Fruit fly (Drosophila melanogaster) whole organism, embryonic: ENCODE data around the gene Nepl21.

Source experiments
- Atf6 ChIP-seq: fragments of 200-800 bp; sonication (Bioruptor generic); IDR thresholded peaks from 2 replicates; pipeline ENCODE4 v1.3.6; 2022; ENCODE audit warnings: missing biosample characterization, missing genetic modification characterization
- Bteb2 ChIP-seq: fragments of 200-800 bp; sonication (Bioruptor generic); optimal IDR thresholded peaks from 2 replicates; lab custom pipeline; 2016; ENCODE audit warnings: missing biosample characterization, missing genetic modification characterization
- C15 ChIP-seq: fragments of 200-800 bp; sonication (Bioruptor generic); IDR thresholded peaks from 3 replicates; pipeline ENCODE4 v1.3.6; 2022; ENCODE audit warnings: missing biosample characterization, missing genetic modification characterization
- CG10209 ChIP-seq: fragments of 200-800 bp; sonication (Bioruptor generic); optimal IDR thresholded peaks from 3 replicates; lab custom pipeline; 2017; ENCODE audit warnings: missing biosample characterization, mild to moderate bottlenecking, missing genetic modification characterization, missing genetic modification reagents
- CG1024 ChIP-seq: fragments of 200-800 bp; sonication (Bioruptor generic); IDR thresholded peaks from 2 replicates; pipeline ENCODE4 v1.3.6; 2022; ENCODE audit warnings: missing biosample characterization, missing genetic modification characterization
- CG10654 ChIP-seq: fragments of 200-800 bp; sonication (Bioruptor generic); optimal IDR thresholded peaks from 2 replicates; lab custom pipeline; 2016; ENCODE audit warnings: missing biosample characterization, missing genetic modification characterization
- CG11398 ChIP-seq: fragments of 200-800 bp; sonication (Bioruptor generic); optimal IDR thresholded peaks from 2 replicates; lab custom pipeline; 2016; ENCODE audit warnings: missing biosample characterization, missing genetic modification characterization
- CG12391 ChIP-seq: fragments of 200-800 bp; sonication (Bioruptor generic); optimal IDR thresholded peaks from 3 replicates; lab custom pipeline; 2018; ENCODE audit warnings: missing biosample characterization, mild to moderate bottlenecking, missing genetic modification characterization, moderate library complexity
- CG1647 ChIP-seq: fragments of 200-800 bp; sonication (Bioruptor generic); optimal IDR thresholded peaks from 3 replicates; lab custom pipeline; 2016; ENCODE audit warnings: missing biosample characterization, missing genetic modification characterization
- CG2202 ChIP-seq: fragments of 200-800 bp; sonication (Bioruptor generic); optimal IDR thresholded peaks from 2 replicates; lab custom pipeline; 2018; ENCODE audit warnings: missing biosample characterization, mild to moderate bottlenecking, missing genetic modification characterization
- CG2712 ChIP-seq: fragments of 200-800 bp; optimal IDR thresholded peaks from 3 replicates; lab custom pipeline; 2019; ENCODE audit warnings: missing biosample characterization, mild to moderate bottlenecking, missing genetic modification characterization, moderate library complexity
- CG30020 ChIP-seq: fragments of 200-800 bp; optimal IDR thresholded peaks from 2 replicates; lab custom pipeline; 2019; ENCODE audit warnings: missing biosample characterization, mild to moderate bottlenecking, missing genetic modification characterization, moderate library complexity
- CG33557 ChIP-seq: fragments of 200-800 bp; sonication (Bioruptor generic); optimal IDR thresholded peaks from 2 replicates; lab custom pipeline; 2019; ENCODE audit warnings: missing biosample characterization, mild to moderate bottlenecking, missing genetic modification characterization, moderate library complexity
- CG4424 ChIP-seq: fragments of 200-800 bp; sonication (Bioruptor generic); optimal IDR thresholded peaks from 3 replicates; lab custom pipeline; 2016; ENCODE audit warnings: missing biosample characterization, missing genetic modification characterization
- CG4707 ChIP-seq: fragments of 200-800 bp; sonication (Bioruptor generic); optimal IDR thresholded peaks from 2 replicates; lab custom pipeline; 2018; ENCODE audit warnings: missing biosample characterization, mild to moderate bottlenecking, missing genetic modification characterization, moderate library complexity
- CG6272 ChIP-seq: fragments of 200-800 bp; sonication (Bioruptor generic); IDR thresholded peaks from 2 replicates; pipeline ENCODE4 v1.3.6; 2022; ENCODE audit warnings: missing biosample characterization, missing genetic modification characterization
- CG8281 ChIP-seq: fragments of 200-800 bp; sonication (Bioruptor generic); optimal IDR thresholded peaks from 2 replicates; lab custom pipeline; 2018; ENCODE audit warnings: missing biosample characterization, mild to moderate bottlenecking, missing genetic modification characterization, moderate library complexity
- Dad ChIP-seq: fragments of 200-800 bp; sonication (Bioruptor generic); optimal IDR thresholded peaks from 3 replicates; lab custom pipeline; 2016; ENCODE audit warnings: missing biosample characterization, missing genetic modification characterization
- Dp ChIP-seq: fragments of 200-800 bp; sonication (Bioruptor generic); optimal IDR thresholded peaks from 2 replicates; lab custom pipeline; 2018; ENCODE audit warnings: missing biosample characterization, mild to moderate bottlenecking, missing genetic modification characterization, moderate library complexity
- Hr51 ChIP-seq, 2 experiments: fragments of 200-800 bp; sonication (Bioruptor generic); optimal IDR thresholded peaks; 2 replicates in 1 of 2; 3 replicates in 1 of 2; lab custom pipeline; 2016 to 2018; ENCODE audit warnings: missing biosample characterization in 2 of 2, missing genetic modification characterization in 2 of 2, mild to moderate bottlenecking in 1 of 2, moderate library complexity in 1 of 2
- Jarid2 ChIP-seq: fragments of 200-800 bp; sonication (Bioruptor generic); optimal IDR thresholded peaks from 3 replicates; lab custom pipeline; 2017; ENCODE audit warnings: mild to moderate bottlenecking, missing biosample characterization, missing genetic modification reagents, missing genetic modification characterization
- MBD-R2 ChIP-seq: fragments of 200-800 bp; sonication (Bioruptor generic); IDR thresholded peaks from 2 replicates; pipeline ENCODE4 v1.3.6; 2022; ENCODE audit warnings: missing biosample characterization, missing genetic modification characterization
- Myb ChIP-seq: fragments of 200-800 bp; sonication (Bioruptor generic); optimal IDR thresholded peaks from 2 replicates; lab custom pipeline; 2016; ENCODE audit warnings: missing biosample characterization, missing genetic modification characterization
- NFAT ChIP-seq: fragments of 200-800 bp; sonication (Bioruptor generic); IDR thresholded peaks from 2 replicates; pipeline ENCODE4 v1.3.6; 2022; ENCODE audit warnings: missing biosample characterization, missing genetic modification characterization
- Ravus ChIP-seq: fragments of 200-800 bp; sonication (Bioruptor generic); IDR thresholded peaks from 2 replicates; pipeline ENCODE4 v1.3.6; 2022; ENCODE audit warnings: missing biosample characterization, missing genetic modification characterization
- bcd ChIP-seq: fragments of 200-800 bp; sonication (Bioruptor generic); optimal IDR thresholded peaks from 2 replicates; lab custom pipeline; 2017; ENCODE audit warnings: missing biosample characterization, mild to moderate bottlenecking, missing genetic modification characterization
- cato ChIP-seq: fragments of 200-800 bp; sonication (Bioruptor generic); optimal IDR thresholded peaks from 2 replicates; lab custom pipeline; 2016; ENCODE audit warnings: missing biosample characterization, missing genetic modification characterization, borderline replicate concordance
- dati ChIP-seq: fragments of 200-800 bp; sonication (Bioruptor generic); IDR thresholded peaks from 2 replicates; pipeline ENCODE4 v1.3.6; 2022; ENCODE audit warnings: missing biosample characterization, missing genetic modification characterization
- disco-r ChIP-seq: fragments of 200-800 bp; sonication (Bioruptor generic); optimal IDR thresholded peaks from 2 replicates; lab custom pipeline; 2016; ENCODE audit warnings: missing biosample characterization, missing genetic modification characterization
- dysf ChIP-seq: fragments of 200-800 bp; sonication (Bioruptor generic); IDR thresholded peaks from 3 replicates; pipeline ENCODE4 v1.3.6; 2022; ENCODE audit warnings: missing biosample characterization, missing genetic modification characterization
- en ChIP-seq: fragments of 200-800 bp; sonication (Bioruptor generic); optimal IDR thresholded peaks from 2 replicates; lab custom pipeline; 2016; ENCODE audit warnings: missing biosample characterization, missing genetic modification characterization
- fd102C ChIP-seq: fragments of 200-800 bp; sonication (Bioruptor generic); optimal IDR thresholded peaks from 2 replicates; lab custom pipeline; 2018; ENCODE audit warnings: missing biosample characterization, mild to moderate bottlenecking, missing genetic modification characterization, moderate library complexity
- gem ChIP-seq: fragments of 200-800 bp; sonication (Bioruptor generic); optimal IDR thresholded peaks from 2 replicates; lab custom pipeline; 2019; ENCODE audit warnings: missing biosample characterization, mild to moderate bottlenecking, missing genetic modification characterization, moderate library complexity
- gfzf ChIP-seq: fragments of 200-800 bp; sonication (Bioruptor generic); optimal IDR thresholded peaks from 2 replicates; lab custom pipeline; 2016; ENCODE audit warnings: missing biosample characterization, mild to moderate bottlenecking, missing genetic modification characterization, moderate library complexity
- hbn ChIP-seq: fragments of 200-800 bp; sonication (Bioruptor generic); IDR thresholded peaks from 2 replicates; pipeline ENCODE4 v1.3.6; 2022; ENCODE audit warnings: missing biosample characterization, missing genetic modification characterization; ENCODE audit not compliant: partially characterized antibody
- kay ChIP-seq: fragments of 200-800 bp; sonication (Bioruptor generic); optimal IDR thresholded peaks from 2 replicates; lab custom pipeline; 2016; ENCODE audit warnings: missing biosample characterization, missing genetic modification characterization
- ken ChIP-seq: fragments of 200-800 bp; sonication (Bioruptor generic); IDR thresholded peaks from 3 replicates; pipeline ENCODE4 v1.3.6; 2022; ENCODE audit warnings: missing biosample characterization, missing genetic modification characterization
- lab ChIP-seq: fragments of 200-800 bp; sonication (Bioruptor generic); optimal IDR thresholded peaks from 3 replicates; lab custom pipeline; 2017; ENCODE audit warnings: missing biosample characterization, missing genetic modification characterization, mild to moderate bottlenecking, moderate library complexity, missing genetic modification reagents
- lbe ChIP-seq: fragments of 200-800 bp; sonication (Bioruptor generic); optimal IDR thresholded peaks from 2 replicates; lab custom pipeline; 2016; ENCODE audit warnings: missing biosample characterization, mild to moderate bottlenecking, missing genetic modification characterization
- pan ChIP-seq, 4 experiments: fragments of >200 bp in 3 of 4; fragments of 200-800 bp in 1 of 4; sonication (Bioruptor generic) in 1 of 4; optimal IDR thresholded peaks in 3 of 4; IDR thresholded peaks in 1 of 4; 2 replicates each; pipeline versions ENCODE4 v1.3.6 to Lab custom; 2017 to 2022; ENCODE audit warnings: missing biosample characterization in 2 of 4, missing genetic modification characterization in 2 of 4, mixed read lengths in 1 of 4
- sens ChIP-seq: fragments of 200-800 bp; sonication (Bioruptor generic); peaks from one replicate; lab custom pipeline; 2016; ENCODE audit warnings: missing biosample characterization, missing genetic modification characterization
- slou ChIP-seq: fragments of 200-800 bp; sonication (Bioruptor generic); optimal IDR thresholded peaks from 3 replicates; lab custom pipeline; 2016; ENCODE audit warnings: missing biosample characterization, missing genetic modification characterization
- ssp ChIP-seq: fragments of 200-800 bp; sonication (Bioruptor generic); IDR thresholded peaks from 2 replicates; pipeline ENCODE4 v1.3.6; 2022; ENCODE audit warnings: missing biosample characterization, missing genetic modification characterization
- toy ChIP-seq: fragments of 200-800 bp; sonication (Bioruptor generic); IDR thresholded peaks from 2 replicates; pipeline ENCODE4 v1.3.6; 2022; ENCODE audit warnings: missing biosample characterization, missing genetic modification characterization
- tup ChIP-seq: fragments of 200-800 bp; sonication (Bioruptor generic); optimal IDR thresholded peaks from 2 replicates; lab custom pipeline; 2016; ENCODE audit warnings: missing biosample characterization, mild to moderate bottlenecking, missing genetic modification characterization, moderate library complexity
- twi ChIP-seq: fragments of 200-800 bp; optimal IDR thresholded peaks from 2 replicates; lab custom pipeline; 2019; ENCODE audit warnings: missing biosample characterization, mild to moderate bottlenecking, missing genetic modification characterization, moderate library complexity
- unc-4 ChIP-seq: fragments of 200-800 bp; sonication (Bioruptor generic); IDR thresholded peaks from 2 replicates; pipeline ENCODE4 v1.3.6; 2022; ENCODE audit warnings: missing biosample characterization, missing genetic modification characterization; ENCODE audit not compliant: partially characterized antibody
- z ChIP-seq: fragments of 200-800 bp; sonication (Bioruptor generic); IDR thresholded peaks from 3 replicates; pipeline ENCODE4 v1.3.6; 2022; ENCODE audit warnings: missing biosample characterization, missing genetic modification characterization

Gene Nepl21

dm6 chr3R:28887559-28888432 is 4.3 kb downstream of the Nepl21 start, which contains the start of the genes CG33203 and Doa (continued):
- TF ChIP-seq twi (tag; lab: Kevin White, UChicago) (no peak), hbn (peak; percentile 83), gem (tag; lab: Kevin White, UChicago) (peak; percentile 31), cato (GFP tag; lab: Kevin White, UChicago) (no peak), Myb (peak; percentile 98), CG2202 (tag; lab: Kevin White, UChicago) (no peak), CG4424 (GFP tag; lab: Kevin White, UChicago) (peak; percentile 34), kay (GFP tag; lab: Kevin White, UChicago) (peak; percentile 2), Jarid2 (GFP tag; lab: Kevin White, UChicago) (no peak), CG33557 (GFP tag; lab: Kevin White, UChicago) (no peak), ssp (peak; percentile 54), dati (GFP tag; lab: Robert Waterston, UW) (no peak), en (GFP tag; lab: Kevin White, UChicago) (peak; percentile 28), unc-4 (GFP tag; lab: Robert Waterston, UW) (peak; percentile 87), z (no peak), disco-r (GFP tag; lab: Kevin White, UChicago) (no peak), slou (GFP tag; lab: Kevin White, UChicago) (peak; percentile 31), CG12391 (tag; lab: Kevin White, UChicago) (peak; percentile 28), NFAT (GFP tag; lab: Robert Waterston, UW) (peak; percentile 47; the same call in 1 of the 2 replicates), Bteb2 (GFP tag; lab: Kevin White, UChicago) (peak; percentile 26), fd102C (GFP tag; lab: Kevin White, UChicago) (no peak), CG10209 (GFP tag; lab: Kevin White, UChicago) (peak; percentile 27), lbe (GFP tag; lab: Kevin White, UChicago) (peak; percentile 29), CG8281 (tag; lab: Kevin White, UChicago) (no peak), dysf (GFP tag; lab: Robert Waterston, UW) (0 out of 3 replicates have a peak, but pooled peaks have one; percentile 29), tup (GFP tag; lab: Kevin White, UChicago) (no peak), ken (GFP tag; lab: Robert Waterston, UW) (0 out of 3 replicates have a peak, but pooled peaks have one; percentile 10), CG11398 (GFP tag; lab: Kevin White, UChicago) (peak; percentile 32), CG2712 (tag; lab: Kevin White, UChicago) (peak; percentile 48), gfzf (GFP tag; lab: Kevin White, UChicago) (peak; percentile 29), Ravus (GFP tag; lab: Robert Waterston, UW) (no peak), bcd (GFP tag; lab: Kevin White, UChicago) (peak; percentile 67), lab (no peak), C15 (GFP tag; lab: Robert Waterston, UW) (no peak), Atf6 (0 out of 2 replicates have a peak, but pooled peaks have one; percentile 26), Hr51 (GFP tag; optimal IDR thresholded peaks at IDR 0.05; lab: Kevin White, UChicago) (no peak), Dad (GFP tag; lab: Kevin White, UChicago) (no peak), CG10654 (GFP tag; lab: Kevin White, UChicago) (peak; percentile 31), Dp (peak; percentile 98), CG4707 (GFP tag; lab: Kevin White, UChicago) (no peak), CG1024 (GFP tag; lab: Robert Waterston, UW) (no peak), sens (GFP tag; lab: Kevin White, UChicago) (peak; percentile 75), CG6272 (no peak), toy (GFP tag; lab: Robert Waterston, UW) (no peak), MBD-R2 (GFP tag; lab: Robert Waterston, UW) (peak; percentile 59), CG1647 (GFP tag; lab: Kevin White, UChicago) (no peak), pan (optimal IDR thresholded peaks at IDR 0.05; lab: Kevin White, UChicago) (no peak), pan (GFP tag; optimal IDR thresholded peaks at IDR 0.05 in 1 of 2, IDR thresholded peaks at IDR 0.05 in 1 of 2) (no peak), CG30020 (tag; lab: Kevin White, UChicago) (peak; percentile 5)
